Worm (Caenorhabditis elegans) whole organism, L4 larva: Measurements from ENCODE around the gene Y65A5A.24.

Source experiments
- F10B5.3 ChIP-seq: sonication (generic microtip); optimal IDR thresholded peaks from 2 replicates; lab custom pipeline; 2016; ENCODE audit warnings: mild to moderate bottlenecking, missing genetic modification characterization, missing compliant biosample characterization
- F26F4.8 ChIP-seq: fragments of 200-800 bp; sonication (Bioruptor generic); conservative IDR thresholded peaks from 2 replicates; pipeline ENCODE4 v1.3.6; 2022; ENCODE audit warnings: missing genetic modification characterization, missing compliant biosample characterization
- F44E2.7 ChIP-seq: fragments of 200-800 bp; sonication (Bioruptor generic); IDR thresholded peaks from 2 replicates; pipeline ENCODE4 v2.1.2; 2022; ENCODE audit warnings: missing genetic modification characterization, missing compliant biosample characterization
- T20F7.1 ChIP-seq: fragments of 200-800 bp; sonication (Bioruptor generic); optimal IDR thresholded peaks from 2 replicates; lab custom pipeline; 2018; ENCODE audit warnings: mild to moderate bottlenecking, missing genetic modification characterization, missing compliant biosample characterization
- T26A8.4 ChIP-seq: fragments of 200-800 bp; sonication (Bioruptor generic); IDR thresholded peaks from 2 replicates; pipeline ENCODE4 v1.3.6; 2022; ENCODE audit warnings: missing genetic modification characterization, missing compliant biosample characterization
- Y105C5A.15 ChIP-seq: fragments of 200-800 bp; sonication (Bioruptor generic); IDR thresholded peaks from 2 replicates; pipeline ENCODE4 v1.3.6; 2022; ENCODE audit warnings: missing genetic modification characterization, missing compliant biosample characterization
- Y75B8A.6 ChIP-seq: fragments of 200-800 bp; sonication (Bioruptor generic); IDR thresholded peaks from 2 replicates; pipeline ENCODE4 v1.3.6; 2022; ENCODE audit warnings: missing genetic modification reagents, missing genetic modification characterization, missing compliant biosample characterization
- aha-1 ChIP-seq: fragments of 150-350 bp; peaks from one replicate; lab custom pipeline; 2014; ENCODE audit warnings: missing biosample characterization, missing genetic modification characterization
- ceh-82 ChIP-seq: sonication (generic microtip); optimal IDR thresholded peaks from 2 replicates; lab custom pipeline; 2017; ENCODE audit warnings: missing biosample characterization, missing genetic modification characterization
- ctbp-1 ChIP-seq: fragments of 200-800 bp; sonication (Bioruptor generic); IDR thresholded peaks from 2 replicates; pipeline ENCODE4 v1.3.6; 2022; ENCODE audit warnings: missing genetic modification reagents, missing genetic modification characterization, missing compliant biosample characterization
- daf-16 ChIP-seq, 3 experiments: sonication (generic microtip); optimal IDR thresholded peaks; 2 replicates each; lab custom pipeline; 2016 to 2017; ENCODE audit warnings: missing genetic modification characterization in 3 of 3, missing genetic modification reagents in 3 of 3, mild to moderate bottlenecking in 2 of 3, missing compliant biosample characterization in 2 of 3, missing biosample characterization in 1 of 3, moderate library complexity in 1 of 3
- daf-8 ChIP-seq: fragments of 200-800 bp; sonication (Bioruptor generic); IDR thresholded peaks from 2 replicates; pipeline ENCODE4 v1.3.6; 2022; ENCODE audit warnings: missing genetic modification characterization, missing compliant biosample characterization
- dmd-6 ChIP-seq: fragments of 200-800 bp; sonication (Bioruptor generic); IDR thresholded peaks from 2 replicates; pipeline ENCODE4 v1.3.6; 2022; ENCODE audit warnings: missing genetic modification reagents, missing genetic modification characterization, missing compliant biosample characterization
- dmd-8 ChIP-seq: fragments of 200-800 bp; sonication (Bioruptor generic); IDR thresholded peaks from 2 replicates; pipeline ENCODE4 v1.3.6; 2022; ENCODE audit warnings: missing genetic modification characterization, missing compliant biosample characterization
- duxl-1 ChIP-seq: sonication (generic microtip); optimal IDR thresholded peaks from 2 replicates; lab custom pipeline; 2016; ENCODE audit warnings: mild to moderate bottlenecking, missing genetic modification characterization, moderate library complexity, missing compliant biosample characterization; ENCODE audit not compliant: poor library complexity
- egl-43 ChIP-seq: fragments of 200-800 bp; sonication (Bioruptor generic); IDR thresholded peaks from 2 replicates; pipeline ENCODE4 v1.3.6; 2022; ENCODE audit warnings: missing genetic modification reagents, missing genetic modification characterization, missing compliant biosample characterization
- fkh-10 ChIP-seq: fragments of 150-350 bp; optimal IDR thresholded peaks from 2 replicates; lab custom pipeline; 2014; ENCODE audit warnings: missing biosample characterization, missing genetic modification reagents, missing genetic modification characterization
- fos-1 ChIP-seq: fragments of 150-350 bp; optimal IDR thresholded peaks from 2 replicates; lab custom pipeline; 2014; ENCODE audit warnings: missing biosample characterization, missing genetic modification characterization
- hlh-30 ChIP-seq: sonication (generic microtip); optimal IDR thresholded peaks from 2 replicates; lab custom pipeline; 2017; ENCODE audit warnings: antibody characterized with exemption, mild to moderate bottlenecking, missing genetic modification characterization, missing compliant biosample characterization; ENCODE audit not compliant: insufficient read depth
- hmg-1.1 ChIP-seq: fragments of 200-800 bp; sonication (Bioruptor generic); IDR thresholded peaks from 2 replicates; pipeline ENCODE4 v1.3.6; 2022; ENCODE audit warnings: missing genetic modification reagents, missing genetic modification characterization, missing compliant biosample characterization
- lim-7 ChIP-seq: fragments of 200-800 bp; sonication (Bioruptor generic); IDR thresholded peaks from 2 replicates; pipeline ENCODE4 v1.3.6; 2022; ENCODE audit warnings: missing genetic modification characterization, missing compliant biosample characterization
- lin-1 ChIP-seq: fragments of 200-800 bp; sonication (Bioruptor generic); IDR thresholded peaks from 2 replicates; pipeline ENCODE4 v1.3.6; 2022; ENCODE audit warnings: missing genetic modification reagents, missing genetic modification characterization, missing compliant biosample characterization
- lin-13 ChIP-seq: fragments of 150-350 bp; optimal IDR thresholded peaks from 2 replicates; lab custom pipeline; 2014; ENCODE audit warnings: missing biosample characterization, missing genetic modification reagents, missing genetic modification characterization
- lin-15B ChIP-seq: fragments of 150-350 bp; sonication (generic microtip); optimal IDR thresholded peaks from 3 replicates; lab custom pipeline; 2014; ENCODE audit warnings: missing biosample characterization, missing genetic modification characterization
- lin-29 ChIP-seq: fragments of 200-800 bp; sonication (Bioruptor generic); IDR thresholded peaks from 2 replicates; pipeline ENCODE4 v1.3.6; 2022; ENCODE audit warnings: missing genetic modification reagents, missing genetic modification characterization, missing compliant biosample characterization
- lin-38 ChIP-seq: fragments of 200-800 bp; sonication (Bioruptor generic); IDR thresholded peaks from 2 replicates; pipeline ENCODE4 v1.3.6; 2022; ENCODE audit warnings: missing genetic modification reagents, missing genetic modification characterization, missing compliant biosample characterization
- lin-39 ChIP-seq: fragments of 150-350 bp; optimal IDR thresholded peaks from 2 replicates; lab custom pipeline; 2014; ENCODE audit warnings: missing biosample characterization, missing genetic modification reagents, missing genetic modification characterization
- lir-3 ChIP-seq: sonication (generic microtip); optimal IDR thresholded peaks from 2 replicates; lab custom pipeline; 2016; ENCODE audit warnings: mild to moderate bottlenecking, missing genetic modification characterization, missing compliant biosample characterization
- madf-5 ChIP-seq, 2 experiments: fragments of 200-800 bp; sonication (Bioruptor generic); IDR thresholded peaks; 2 replicates each; pipeline ENCODE4 v1.3.6; 2022; ENCODE audit warnings: missing compliant biosample characterization in 2 of 2, missing genetic modification characterization in 2 of 2
- mdl-1 ChIP-seq, 2 experiments: fragments of 150-350 bp in 1 of 2; sonication (generic microtip) in 1 of 2; optimal IDR thresholded peaks; 2 replicates each; lab custom pipeline; 2014 to 2017; ENCODE audit warnings: missing biosample characterization in 2 of 2, missing genetic modification characterization in 2 of 2
- mes-2 ChIP-seq: sonication (generic microtip); optimal IDR thresholded peaks from 2 replicates; lab custom pipeline; 2016; ENCODE audit warnings: missing genotype, mild to moderate bottlenecking, missing genetic modification characterization, missing compliant biosample characterization; ENCODE audit not compliant: poor library complexity, severe bottlenecking
- nhr-102 ChIP-seq: sonication (generic microtip); optimal IDR thresholded peaks from 2 replicates; lab custom pipeline; 2016; ENCODE audit warnings: mild to moderate bottlenecking, missing genetic modification characterization, moderate library complexity, missing compliant biosample characterization
- nhr-11 ChIP-seq: fragments of 150-350 bp; optimal IDR thresholded peaks from 2 replicates; lab custom pipeline; 2014; ENCODE audit warnings: missing biosample characterization, missing genetic modification characterization
- nhr-48 ChIP-seq: sonication (generic microtip); optimal IDR thresholded peaks from 2 replicates; lab custom pipeline; 2016; ENCODE audit warnings: mild to moderate bottlenecking, missing genetic modification characterization, missing compliant biosample characterization
- nhr-6 ChIP-seq: fragments of 150-350 bp; optimal IDR thresholded peaks from 2 replicates; lab custom pipeline; 2014; ENCODE audit warnings: missing biosample characterization, missing genetic modification characterization
- nhr-77 ChIP-seq: fragments of 150-350 bp; optimal IDR thresholded peaks from 2 replicates; lab custom pipeline; 2014; ENCODE audit warnings: missing biosample characterization, missing genetic modification characterization
- pha-4 ChIP-seq, 2 experiments: fragments of 150-350 bp in 1 of 2; fragments of 200-800 bp in 1 of 2; sonication (Bioruptor generic) in 1 of 2; IDR thresholded peaks in 1 of 2; optimal IDR thresholded peaks in 1 of 2; 2 replicates each; pipeline versions ENCODE4 v1.3.6 to Lab custom; 2014 to 2022; ENCODE audit warnings: missing genetic modification characterization in 2 of 2, missing genetic modification reagents in 2 of 2, missing biosample characterization in 1 of 2, missing compliant biosample characterization in 1 of 2
- php-3 ChIP-seq: fragments of 200-800 bp; sonication (Bioruptor generic); IDR thresholded peaks from 2 replicates; pipeline ENCODE4 v1.3.6; 2022; ENCODE audit warnings: missing genetic modification reagents, missing genetic modification characterization, missing compliant biosample characterization
- sdz-12 ChIP-seq: fragments of 200-800 bp; sonication (Bioruptor generic); optimal IDR thresholded peaks from 2 replicates; lab custom pipeline; 2018; ENCODE audit warnings: mild to moderate bottlenecking, missing genetic modification characterization, missing compliant biosample characterization
- skn-1 ChIP-seq: fragments of 150-350 bp; optimal IDR thresholded peaks from 2 replicates; lab custom pipeline; 2014; ENCODE audit warnings: missing biosample characterization, missing genetic modification characterization
- snpc-4 ChIP-seq: fragments of 150-350 bp; optimal IDR thresholded peaks from 2 replicates; lab custom pipeline; 2014; ENCODE audit warnings: missing biosample characterization, missing genetic modification characterization
- unc-130 ChIP-seq: sonication (generic microtip); optimal IDR thresholded peaks from 2 replicates; lab custom pipeline; 2016; ENCODE audit warnings: missing genetic modification reagents, missing genetic modification characterization, missing compliant biosample characterization
- unc-62 ChIP-seq, 3 experiments: fragments of 150-350 bp in 1 of 3; sonication (generic microtip); optimal IDR thresholded peaks in 2 of 3; peaks in 1 of 3; 1 replicate in 1 of 3; 2 replicates in 2 of 3; lab custom pipeline; 2014 to 2017; ENCODE audit warnings: missing biosample characterization in 3 of 3, missing genetic modification characterization in 3 of 3, missing genetic modification reagents in 3 of 3, missing genotype in 1 of 3
- zfp-2 ChIP-seq: sonication (generic microtip); optimal IDR thresholded peaks from 2 replicates; lab custom pipeline; 2016; ENCODE audit warnings: mild to moderate bottlenecking, missing genetic modification characterization, missing compliant biosample characterization
- zfp-3 ChIP-seq: fragments of 200-800 bp; sonication (Bioruptor generic); conservative IDR thresholded peaks from 2 replicates; pipeline ENCODE4 v1.3.6; 2022; ENCODE audit warnings: missing genetic modification reagents, missing genetic modification characterization, missing compliant biosample characterization
- zip-11 ChIP-seq: fragments of 200-800 bp; sonication (Bioruptor generic); IDR thresholded peaks from 2 replicates; pipeline ENCODE4 v1.3.6; 2022; ENCODE audit warnings: missing genetic modification characterization, missing compliant biosample characterization
- ztf-7 ChIP-seq: fragments of 150-350 bp; optimal IDR thresholded peaks from 2 replicates; lab custom pipeline; 2014; ENCODE audit warnings: missing biosample characterization, missing genetic modification characterization

Y65A5A.24 gene

DNA sequence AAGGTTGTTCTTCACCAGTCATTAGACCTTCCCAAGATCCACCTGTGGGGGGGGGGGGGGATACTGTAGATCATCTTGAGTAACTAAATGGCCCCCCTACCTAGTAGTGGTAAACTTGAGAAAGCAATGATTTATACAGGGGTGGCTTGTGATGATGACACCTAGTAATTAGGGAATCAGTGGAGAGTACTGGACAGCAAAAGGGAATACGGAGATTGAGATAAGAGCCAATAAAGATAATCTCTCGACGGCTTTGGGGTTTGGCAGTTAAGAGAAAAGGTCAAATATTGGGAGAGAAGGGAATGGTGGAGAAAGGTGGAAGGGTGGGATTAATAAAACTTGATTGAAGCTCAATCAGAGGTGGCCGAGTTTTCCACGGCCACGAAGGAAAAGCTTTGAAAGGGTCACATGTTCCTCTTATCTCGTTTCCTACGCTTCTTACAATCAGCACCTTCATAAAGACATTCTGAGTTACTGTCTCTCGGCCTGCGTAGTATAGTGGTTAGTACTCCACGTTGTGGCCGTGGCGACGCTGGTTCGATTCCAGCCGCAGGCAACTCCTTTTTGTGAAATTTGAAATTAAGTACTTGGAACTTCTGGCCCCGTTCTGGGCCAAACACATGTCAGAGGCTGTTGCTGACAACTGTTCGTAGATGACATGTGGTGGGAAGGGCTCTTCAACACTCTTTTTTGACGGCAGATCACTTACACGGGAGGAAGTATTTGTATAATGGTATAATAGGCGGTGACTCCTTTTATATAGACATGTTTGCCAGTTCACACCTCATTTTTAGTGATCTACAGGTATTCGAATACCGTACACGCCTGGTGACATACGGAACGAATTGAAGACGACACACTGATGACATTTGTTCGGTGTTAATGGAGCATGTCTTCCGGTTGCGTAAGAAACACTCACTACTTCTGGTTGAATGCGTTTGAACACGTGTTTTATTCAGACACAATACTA, 6.9 kb downstream of the Y65A5A.24 start (continued):
- TF ChIP-seq skn-1 (no peak), dmd-6 (GFP tag; lab: Robert Waterston, UW) (peak; percentile 43; the same call in 1 of the 2 replicates), lin-39 (tag; lab: Kevin White, UChicago) (no peak), ztf-7 (tag; lab: Kevin White, UChicago) (no peak), ctbp-1 (peak; percentile 59), F10B5.3 (no peak), lin-15B (no peak), dmd-8 (GFP tag; lab: Robert Waterston, UW) (peak; percentile 96), fkh-10 (GFP tag; lab: Kevin White, UChicago) (no peak), mes-2 (tag; lab: Kevin White, UChicago) (peak; percentile 63), lir-3 (tag; lab: Kevin White, UChicago) (peak; percentile 47), pha-4 (GFP tag; IDR thresholded peaks at IDR 0.05; lab: Robert Waterston, UW) (peak; percentile 90), pha-4 (tag; optimal IDR thresholded peaks at IDR 0.05; lab: Kevin White, UChicago) (no peak), aha-1 (tag; lab: Kevin White, UChicago) (peak; percentile 29), daf-8 (GFP tag; lab: Robert Waterston, UW) (0 out of 2 replicates have a peak, but pooled peaks have one; percentile 35), madf-5 (GFP tag; IDR thresholded peaks at IDR 0.05; lab: Robert Waterston, UW) (peak; percentile 71 to 86; a peak in 2 of 4 replicates), daf-16 (GFP tag; optimal IDR thresholded peaks at IDR 0.05; lab: Kevin White, UChicago) (peak; percentile 29 to 93), daf-16 (tag; optimal IDR thresholded peaks at IDR 0.05; lab: Kevin White, UChicago) (peak; percentile 38), zip-11 (GFP tag; lab: Robert Waterston, UW) (peak; percentile 30; the same call in 1 of the 2 replicates), nhr-77 (tag; lab: Kevin White, UChicago) (no peak), php-3 (GFP tag; lab: Robert Waterston, UW) (0 out of 2 replicates have a peak, but pooled peaks have one; percentile 23), unc-130 (peak; percentile 35), T26A8.4 (GFP tag; lab: Robert Waterston, UW) (peak; percentile 68), unc-62 (GFP tag; optimal IDR thresholded peaks at IDR 0.05 in 1 of 2; lab: Kevin White, UChicago) (peak in 1 of 2 experiments; percentile 69), unc-62 (tag; optimal IDR thresholded peaks at IDR 0.05; lab: Kevin White, UChicago) (no peak), hmg-1.1 (GFP tag; lab: Robert Waterston, UW) (peak; percentile 60; the same call in 1 of the 2 replicates), snpc-4 (no peak), ceh-82 (tag; lab: Kevin White, UChicago) (no peak), lim-7 (GFP tag; lab: Robert Waterston, UW) (peak; percentile 92), mdl-1 (tag; optimal IDR thresholded peaks at IDR 0.05; lab: Kevin White, UChicago) (no peak), lin-38 (GFP tag; lab: Robert Waterston, UW) (peak; percentile 83), Y75B8A.6 (no peak), F26F4.8 (GFP tag; lab: Robert Waterston, UW) (peak; percentile 79), nhr-102 (tag; lab: Kevin White, UChicago) (peak; percentile 69), zfp-2 (no peak), nhr-48 (tag; lab: Kevin White, UChicago) (no peak), lin-29 (GFP tag; lab: Robert Waterston, UW) (no peak), fos-1 (tag; lab: Kevin White, UChicago) (no peak), sdz-12 (GFP tag; lab: Kevin White, UChicago) (no peak), hlh-30 (tag; lab: Kevin White, UChicago) (peak; percentile 68), nhr-11 (tag; lab: Kevin White, UChicago) (no peak), Y105C5A.15 (GFP tag; lab: Robert Waterston, UW) (peak; percentile 93; the same call in 1 of the 2 replicates), F44E2.7 (GFP tag; lab: Robert Waterston, UW) (0 out of 2 replicates have a peak, but pooled peaks have one; percentile 73), nhr-6 (tag; lab: Kevin White, UChicago) (peak; percentile 48), lin-13 (peak; percentile 84), T20F7.1 (GFP tag; lab: Kevin White, UChicago) (no peak), duxl-1 (tag; lab: Kevin White, UChicago) (peak; percentile 19), lin-1 (no peak), zfp-3 (GFP tag; lab: Robert Waterston, UW) (0 out of 2 replicates have a peak, but pooled peaks have one; percentile 44), egl-43 (GFP tag; lab: Robert Waterston, UW) (peak; percentile 89)
